Fruit fly (Drosophila melanogaster): Measurements from ENCODE around the gene Cyt-b5-r.

DNA sequence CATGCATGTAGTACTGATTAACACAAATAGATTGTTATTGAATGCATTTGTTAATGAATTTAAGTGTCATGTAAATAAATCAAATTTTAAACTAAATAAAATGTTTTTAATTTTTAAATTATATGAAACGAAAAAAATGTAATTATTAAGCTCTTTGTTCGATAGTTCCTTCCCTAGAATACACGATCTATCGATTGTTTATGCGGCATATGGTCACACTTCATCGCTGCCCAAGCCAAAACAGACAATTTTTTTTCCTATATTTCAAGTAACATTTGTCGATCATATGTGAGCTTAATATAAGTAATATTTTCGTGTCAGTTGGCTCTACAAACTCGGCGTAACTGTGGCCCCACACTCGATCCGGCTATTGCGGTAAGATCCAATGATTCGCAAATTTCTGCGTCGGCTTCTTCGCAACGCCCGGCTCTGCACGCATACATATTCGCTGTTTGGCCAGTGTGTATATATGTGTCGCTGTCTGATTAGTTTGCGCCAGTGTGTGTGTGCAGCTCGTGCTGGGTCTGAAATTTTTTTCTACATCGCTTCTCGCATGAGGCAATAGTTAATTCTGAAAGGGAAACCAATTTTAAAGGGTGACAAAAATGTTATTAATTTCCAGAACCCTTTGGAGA lies 36.5 kb upstream of the Cyt-b5-r start, which contains the start of gene AspRS-m:
- TF ChIP-seq usp (GFP tag; optimal IDR thresholded peaks at IDR 0.05) (no peak), psq (optimal IDR thresholded peaks at IDR 0.05) (no peak), pan (optimal IDR thresholded peaks at IDR 0.05) (no peak)
